Fruit fly (Drosophila melanogaster): ENCODE data around the gene CG12307.

CG12307 gene

DNA sequence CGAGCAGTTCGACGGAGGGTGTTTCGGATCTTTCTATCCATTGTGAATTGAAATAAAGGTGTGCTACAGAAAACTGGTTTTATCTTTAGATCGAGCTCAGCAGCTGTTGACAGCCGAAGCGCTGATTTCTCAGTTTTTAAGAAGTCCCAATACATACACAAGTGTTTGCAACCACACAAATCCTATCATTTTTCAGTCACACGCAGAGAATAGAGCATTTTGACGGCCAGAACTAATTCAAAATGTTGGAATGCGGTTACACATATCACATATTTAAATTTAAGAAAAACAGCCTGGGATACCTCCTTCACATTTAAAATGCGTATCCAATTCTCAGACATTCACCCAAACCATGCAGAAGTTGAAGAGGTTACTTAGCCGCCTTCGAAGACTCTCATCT, 3.1 kb downstream of the CG12307 start, which contains the start of gene CG6614:
Gene CG6614 (minus strand): TSS at position 101 of the 400 bp plus-strand sequence.
- TF ChIP-seq CG7368 (GFP tag; optimal IDR thresholded peaks at IDR 0.05) = no peak
- no peak for TF ChIP-seq achi (GFP tag; optimal IDR thresholded peaks at IDR 0.05)
- no peak for TF ChIP-seq Gug (GFP tag; IDR thresholded peaks at IDR 0.05)
- no peak for TF ChIP-seq Sox102F (GFP tag; optimal IDR thresholded peaks at IDR 0.05)
- no peak for TF ChIP-seq Sox15 (GFP tag; optimal IDR thresholded peaks at IDR 0.05)
- TF ChIP-seq svp (GFP tag) = no peak
- TF ChIP-seq CG11902 (GFP tag; optimal IDR thresholded peaks at IDR 0.05) = no peak
- no peak for TF ChIP-seq CG6792 (GFP tag; optimal IDR thresholded peaks at IDR 0.05)
- no peak for TF ChIP-seq CG34406 (GFP tag; optimal IDR thresholded peaks at IDR 0.05)
- no peak for TF ChIP-seq OdsH (GFP tag; optimal IDR thresholded peaks at IDR 0.05)
- no peak for TF ChIP-seq Eip75B (GFP tag; optimal IDR thresholded peaks at IDR 0.05)
- no peak for TF ChIP-seq esn (GFP tag; optimal IDR thresholded peaks at IDR 0.05)
- no peak for TF ChIP-seq CG6854 (GFP tag; optimal IDR thresholded peaks at IDR 0.05)
- no peak for TF ChIP-seq acj6 (GFP tag; optimal IDR thresholded peaks at IDR 0.05)
- TF ChIP-seq CG10631 (GFP tag; optimal IDR thresholded peaks at IDR 0.05) = no peak
- TF ChIP-seq CG32006 (GFP tag; optimal IDR thresholded peaks at IDR 0.05) = no peak
- no peak for TF ChIP-seq lz (GFP tag; optimal IDR thresholded peaks at IDR 0.05)
- no peak for TF ChIP-seq CG6276 (GFP tag; optimal IDR thresholded peaks at IDR 0.05)

DNA sequence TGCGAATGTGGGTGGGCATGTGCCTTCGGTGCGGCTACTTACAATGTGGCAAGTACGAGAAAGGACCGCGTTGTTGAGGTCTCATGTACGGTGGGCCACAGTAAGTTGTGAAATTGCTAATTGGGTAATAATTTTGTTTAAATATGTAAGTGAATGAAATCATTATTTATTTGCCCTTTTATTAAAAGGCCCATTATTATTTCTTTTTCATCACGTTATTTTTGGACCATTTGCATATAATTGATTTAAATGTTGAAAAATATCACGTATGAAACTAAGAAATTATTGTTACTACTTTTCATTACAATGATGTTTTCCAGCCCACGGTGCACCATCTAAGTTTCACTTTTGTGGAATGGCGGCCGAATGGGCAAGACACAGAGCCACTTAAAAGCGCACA, 23.5 kb downstream of the CG12307 start:
- TF ChIP-seq CG6792 (GFP tag; optimal IDR thresholded peaks at IDR 0.05) (no peak), OdsH (GFP tag; optimal IDR thresholded peaks at IDR 0.05) (no peak), eg (GFP tag; IDR thresholded peaks at IDR 0.05) (no peak), Blimp-1 (GFP tag; optimal IDR thresholded peaks at IDR 0.05) (no peak), dsx (GFP tag; optimal IDR thresholded peaks at IDR 0.05; ENCODE audit: poor library complexity, severe bottlenecking) (no peak), esn (GFP tag; optimal IDR thresholded peaks at IDR 0.05) (no peak), Eip78C (GFP tag) (peak; percentile 62), CG11762 (GFP tag; optimal IDR thresholded peaks at IDR 0.05; ENCODE audit: insufficient read depth) (no peak), CG32006 (GFP tag; optimal IDR thresholded peaks at IDR 0.05) (peak; percentile 11), acj6 (GFP tag; optimal IDR thresholded peaks at IDR 0.05) (no peak), achi (GFP tag; optimal IDR thresholded peaks at IDR 0.05) (no peak), topi (GFP tag; optimal IDR thresholded peaks at IDR 0.05) (no peak)

DNA sequence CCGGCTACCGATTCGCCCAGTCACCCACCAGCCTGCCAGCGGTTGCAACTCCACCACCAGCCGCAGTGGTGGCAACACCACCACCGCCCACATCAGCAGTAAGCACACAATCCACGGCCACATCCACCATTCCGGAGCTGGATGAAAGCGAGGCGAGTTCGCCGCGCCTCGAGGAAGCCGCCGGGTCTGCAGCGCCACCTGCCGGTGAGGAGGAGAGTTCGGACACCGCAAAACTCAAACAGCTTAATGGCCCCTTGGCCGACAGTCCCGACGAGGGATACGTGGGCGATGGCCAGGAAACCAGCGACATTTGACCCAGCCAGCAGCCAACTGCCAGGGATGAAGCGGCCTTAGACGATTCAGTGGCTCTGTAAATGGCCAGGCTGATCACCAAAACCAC, 27.6 kb downstream of the CG12307 start:
- TF ChIP-seq Sox14 (GFP tag; optimal IDR thresholded peaks at IDR 0.05) = no peak
- no peak for TF ChIP-seq Met (GFP tag; optimal IDR thresholded peaks at IDR 0.05)
- no peak for TF ChIP-seq Sox15 (GFP tag; optimal IDR thresholded peaks at IDR 0.05)
- no peak for TF ChIP-seq CG10631 (GFP tag; optimal IDR thresholded peaks at IDR 0.05)
- no peak for TF ChIP-seq CG3032 (tag; optimal IDR thresholded peaks at IDR 0.05)
- TF ChIP-seq OdsH (GFP tag; optimal IDR thresholded peaks at IDR 0.05) = no peak
- TF ChIP-seq Blimp-1 (GFP tag; optimal IDR thresholded peaks at IDR 0.05) = no peak

DNA sequence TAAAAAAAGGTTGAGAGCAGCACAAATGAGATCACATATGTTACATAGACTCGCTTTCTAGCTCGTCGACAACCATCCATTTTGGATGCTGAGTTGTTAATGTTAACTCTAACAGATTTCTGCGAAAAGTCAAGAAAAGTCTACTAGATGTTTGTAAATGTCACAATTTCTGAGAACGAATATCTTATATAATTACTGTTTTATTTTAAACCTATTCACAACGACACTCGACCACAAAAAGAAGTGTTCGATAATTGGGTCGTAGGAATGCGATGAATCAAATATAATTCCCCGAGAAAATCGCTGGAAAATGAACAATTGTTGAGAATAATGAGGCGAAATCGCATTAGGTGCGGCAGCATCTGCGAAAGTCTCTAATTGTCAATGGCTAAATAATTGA, 40.1 kb downstream of the CG12307 start, which contains the start of gene spag4:
Gene spag4 (minus strand): TSS at position 101 of the 400 bp plus-strand sequence.
- TF ChIP-seq CG7368 (GFP tag; optimal IDR thresholded peaks at IDR 0.05) (no peak), CG6808 (GFP tag; optimal IDR thresholded peaks at IDR 0.05) (no peak), CG4318 (GFP tag; optimal IDR thresholded peaks at IDR 0.05) (no peak), dsx (GFP tag; optimal IDR thresholded peaks at IDR 0.05; ENCODE audit: poor library complexity, severe bottlenecking) (no peak)
